Worm (Caenorhabditis elegans) whole organism, L2 larva: ENCODE results near the gene F07G6.12.

ENCODE experiments used
- ceh-16 ChIP-seq: fragments of 150-350 bp; optimal IDR thresholded peaks from 2 replicates; lab custom pipeline; 2014; ENCODE audit warnings: missing biosample characterization, missing genetic modification characterization
- fos-1 ChIP-seq: fragments of 150-350 bp; optimal IDR thresholded peaks from 2 replicates; lab custom pipeline; 2014; ENCODE audit warnings: missing biosample characterization, missing genetic modification characterization
- nhr-12 ChIP-seq: fragments of 150-350 bp; optimal IDR thresholded peaks from 2 replicates; lab custom pipeline; 2014; ENCODE audit warnings: missing biosample characterization, missing genetic modification characterization
- nhr-129 ChIP-seq: fragments of 150-350 bp; optimal IDR thresholded peaks from 2 replicates; lab custom pipeline; 2014; ENCODE audit warnings: missing biosample characterization, missing genetic modification characterization
- nhr-6 ChIP-seq: fragments of 150-350 bp; optimal IDR thresholded peaks from 2 replicates; lab custom pipeline; 2014; ENCODE audit warnings: missing biosample characterization, missing genetic modification characterization
- snpc-4 ChIP-seq: fragments of 150-350 bp; optimal IDR thresholded peaks from 2 replicates; lab custom pipeline; 2014; ENCODE audit warnings: missing biosample characterization, missing genetic modification characterization
- unc-62 ChIP-seq: fragments of 150-350 bp; optimal IDR thresholded peaks from 2 replicates; lab custom pipeline; 2014; ENCODE audit warnings: missing biosample characterization, missing genetic modification reagents, missing genetic modification characterization
- ztf-4 ChIP-seq: fragments of 150-350 bp; optimal IDR thresholded peaks from 2 replicates; lab custom pipeline; 2014; ENCODE audit warnings: missing biosample characterization, missing genetic modification characterization

DNA sequence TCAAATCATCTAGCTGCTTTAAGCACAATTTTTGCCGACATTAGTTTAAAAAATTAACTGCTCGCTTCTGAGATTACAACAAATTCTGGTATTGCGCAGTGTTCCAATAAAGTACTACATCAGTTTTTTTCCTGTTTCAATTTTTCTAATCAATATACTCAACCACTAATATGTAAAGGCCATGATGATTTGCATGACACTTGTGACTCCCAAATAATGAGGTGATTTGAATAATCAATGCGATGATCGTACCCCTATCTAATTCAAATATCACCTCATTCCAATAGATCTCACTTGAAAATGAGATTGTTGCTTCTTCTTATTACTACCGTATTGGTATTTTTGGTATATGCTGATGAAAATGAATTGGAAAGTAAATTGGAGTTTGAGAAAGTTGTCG lies 9.0 kb upstream of the F07G6.12 start, which contains the start of gene F07G6.2:
- no peak for TF ChIP-seq nhr-129 (tag; lab: Kevin White, UChicago)
- no peak for TF ChIP-seq fos-1 (tag; lab: Kevin White, UChicago)
- TF ChIP-seq snpc-4 (tag; lab: Kevin White, UChicago): no peak
- no peak for TF ChIP-seq ceh-16 (tag; lab: Kevin White, UChicago)
- no peak for TF ChIP-seq unc-62
- TF ChIP-seq ztf-4 (tag; lab: Kevin White, UChicago): no peak
- no peak for TF ChIP-seq nhr-12
- no peak for TF ChIP-seq nhr-6
